Fruit fly (Drosophila melanogaster): ENCODE data around the gene CG9016.

DNA sequence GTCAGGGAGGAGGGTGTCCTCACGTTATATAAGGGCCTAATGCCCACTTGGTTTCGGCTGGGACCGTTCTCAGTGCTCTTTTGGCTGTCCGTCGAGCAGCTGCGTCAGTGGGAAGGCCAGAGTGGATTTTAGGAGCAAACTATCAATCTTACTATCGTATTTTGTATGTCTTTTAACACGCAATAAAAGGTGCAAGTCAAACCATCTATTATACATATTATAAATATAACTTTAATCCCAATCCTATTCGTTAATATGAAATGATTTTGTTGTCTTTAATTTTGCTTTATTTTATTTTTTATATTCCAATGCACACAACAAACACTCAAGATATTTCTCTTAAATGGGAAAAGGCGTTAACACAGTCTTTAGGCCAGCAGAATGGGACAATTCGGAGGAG lies 46.1 kb upstream of the CG9016 start, which contains the start of gene Ucp4B:
- TF ChIP-seq CG8478 (optimal IDR thresholded peaks at IDR 0.05) (no peak), CTCF (optimal IDR thresholded peaks at IDR 0.05) (no peak)

Measured in S2 (cell line).